Worm (Caenorhabditis elegans) whole organism, dauer: ENCODE results near the gene Y41G9A.6.

Experiments
- unc-62 ChIP-seq: sonication (generic microtip); optimal IDR thresholded peaks from 2 replicates; lab custom pipeline; 2017; ENCODE audit warnings: missing biosample characterization, missing genetic modification reagents, missing genetic modification characterization

Gene Y41G9A.6

DNA sequence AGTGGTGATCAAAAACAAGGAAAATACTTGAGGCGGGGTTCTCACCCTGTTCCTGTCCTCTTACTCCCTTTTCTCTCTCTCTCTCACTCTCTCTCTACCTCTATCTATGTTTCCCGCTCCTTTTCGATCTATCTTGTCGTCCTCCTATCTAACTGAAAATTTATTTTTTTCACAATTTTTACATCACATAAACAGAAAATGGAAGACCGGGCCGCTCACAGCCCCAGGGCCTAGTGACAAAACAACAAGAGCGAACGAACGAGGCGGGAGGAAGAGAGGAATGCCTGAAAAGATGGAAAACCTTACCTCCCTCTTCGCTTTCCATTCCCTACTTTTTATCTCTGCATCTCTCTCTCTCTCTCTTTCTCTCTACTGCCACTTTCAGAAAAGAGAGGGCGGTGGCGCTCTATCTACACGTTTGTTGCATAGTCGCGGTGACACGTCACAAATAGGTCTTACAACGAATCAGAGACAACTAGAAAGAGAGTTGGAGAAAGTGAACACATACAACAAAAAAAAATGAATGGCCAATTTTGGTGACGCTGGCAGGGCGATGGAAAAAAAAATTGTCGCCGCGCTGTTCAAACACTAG is 32.7 kb downstream of the Y41G9A.6 start:
- TF ChIP-seq unc-62 (GFP tag; lab: Kevin White, UChicago), result no peak

- no peak for TF ChIP-seq unc-62 (GFP tag; lab: Kevin White, UChicago)
Measured at ce11 chrX:2970212-2970611, 33.4 kb downstream of the Y41G9A.6 start.

DNA sequence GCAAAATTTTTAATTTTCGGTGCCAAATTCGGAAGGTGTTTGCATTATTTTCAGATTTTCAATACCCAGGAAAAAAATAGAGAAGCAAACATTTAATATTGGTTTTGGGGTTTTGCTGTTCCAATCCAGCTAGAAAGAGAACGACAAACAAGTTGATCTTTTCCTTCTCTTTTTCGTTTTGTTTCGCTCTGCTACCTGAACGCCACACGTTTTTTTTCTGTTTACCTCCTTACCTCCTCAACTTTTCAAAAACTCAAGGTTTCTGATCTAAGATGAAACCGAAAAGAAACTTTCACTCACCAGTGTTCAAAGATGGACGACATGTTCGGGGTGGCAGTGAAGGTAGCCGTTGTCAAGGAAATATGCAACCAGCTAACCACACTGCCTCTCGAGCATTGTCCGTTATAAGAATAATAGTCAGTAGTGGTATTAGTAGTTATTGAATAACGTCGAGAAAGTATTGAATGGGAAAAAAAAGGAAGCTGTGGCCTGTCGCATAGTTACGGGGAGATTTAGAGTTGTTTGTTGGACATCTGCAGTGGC is 34.1 kb downstream of the Y41G9A.6 start:
- TF ChIP-seq unc-62 (GFP tag; lab: Kevin White, UChicago), result no peak

ce11 chrX:2966252-2966651 is 37.4 kb downstream of the Y41G9A.6 start:
- TF ChIP-seq unc-62 (GFP tag; lab: Kevin White, UChicago), result no peak

- TF ChIP-seq unc-62 (GFP tag; lab: Kevin White, UChicago), result no peak
Measured at ce11 chrX:2960703-2961102, 42.9 kb downstream of the Y41G9A.6 start.

DNA sequence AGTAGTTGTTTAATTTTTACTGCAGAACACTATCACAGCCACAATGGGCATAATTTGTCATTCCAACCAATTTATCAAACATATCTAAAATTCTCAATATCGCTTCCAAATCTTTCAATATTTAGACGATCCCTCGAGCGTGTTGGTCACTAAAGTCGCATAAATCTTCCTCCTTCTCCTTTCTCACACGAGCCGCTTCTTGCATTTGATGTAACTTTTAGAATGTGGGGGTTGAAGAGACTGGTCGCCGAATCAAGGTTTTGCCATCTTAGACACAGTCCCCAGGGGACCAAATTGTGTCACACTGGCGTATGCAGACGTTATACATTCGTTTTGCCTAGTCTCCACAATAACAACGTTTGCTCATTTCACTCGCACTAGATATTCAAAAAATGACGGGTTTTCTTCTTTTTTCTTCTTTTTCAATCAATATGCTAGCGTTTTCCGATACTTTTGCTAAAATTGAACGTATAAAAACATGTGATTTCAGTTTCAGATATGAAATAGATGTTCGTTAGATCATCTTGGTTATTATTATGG is 46.1 kb downstream of the Y41G9A.6 start, which contains the start of gene gbb-1:
gbb-1 (plus strand) TSS at position 490 of the 540 bp plus-strand sequence.
- TF ChIP-seq unc-62 (GFP tag; lab: Kevin White, UChicago), result no peak

DNA sequence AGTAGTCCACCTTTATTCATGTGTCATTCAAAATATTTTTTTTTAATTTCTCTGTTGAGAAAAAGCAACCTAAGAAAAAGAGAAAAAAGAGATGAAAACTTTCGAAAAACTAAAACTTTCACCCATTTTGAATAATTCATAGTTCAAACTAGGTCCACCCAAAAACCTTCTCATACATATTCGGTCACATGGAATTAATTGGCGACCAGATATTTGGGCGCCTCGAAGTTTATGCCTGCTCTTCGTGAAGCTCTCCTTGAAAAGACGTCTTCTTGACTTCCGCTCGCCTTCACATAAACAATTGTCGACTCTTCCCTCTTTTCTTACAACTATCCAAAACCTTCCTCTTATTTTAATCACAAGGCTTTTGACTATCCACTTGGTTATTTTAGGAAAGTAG is 48.0 kb downstream of the Y41G9A.6 start:
- TF ChIP-seq unc-62 (GFP tag; lab: Kevin White, UChicago), result no peak

DNA sequence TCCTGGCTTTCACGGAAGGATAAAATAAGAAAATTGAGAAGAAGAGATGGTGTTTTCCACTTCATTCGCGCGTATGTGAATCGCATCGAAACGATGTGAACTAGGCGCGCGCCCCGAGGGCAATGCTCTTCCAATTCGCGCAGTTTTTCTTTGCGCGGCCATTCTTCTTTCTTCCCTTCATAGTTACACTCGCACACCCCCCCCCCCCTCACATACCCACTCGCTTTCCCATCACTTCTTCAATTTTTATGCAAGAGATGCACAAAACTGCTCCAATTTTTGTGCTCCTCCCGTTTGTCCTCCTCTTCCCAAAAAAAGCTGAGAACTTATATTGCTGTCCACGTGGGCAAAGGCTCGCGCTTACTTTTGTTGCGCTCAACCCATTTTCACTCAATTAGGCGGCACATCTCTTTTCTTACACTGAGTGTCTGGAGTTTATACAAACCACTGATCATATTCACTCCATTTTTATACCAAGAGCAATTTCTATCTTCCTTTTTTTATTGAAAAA is 50.0 kb downstream of the Y41G9A.6 start:
- no peak for TF ChIP-seq unc-62 (GFP tag; lab: Kevin White, UChicago)
